Worm (Caenorhabditis elegans) whole organism, L4 larva: ENCODE results near the gene F23H12.7.

Experiments used
- arid-1 ChIP-seq: fragments of 200-800 bp; sonication (Bioruptor generic); conservative IDR thresholded peaks from 2 replicates; pipeline ENCODE4 v1.3.6; 2022; ENCODE audit warnings: missing genetic modification reagents, missing genetic modification characterization, missing compliant biosample characterization
- ceh-28 ChIP-seq: fragments of 150-350 bp; optimal IDR thresholded peaks from 2 replicates; lab custom pipeline; 2014; ENCODE audit warnings: missing biosample characterization, missing genetic modification reagents, missing genetic modification characterization
- dmd-8 ChIP-seq: fragments of 200-800 bp; sonication (Bioruptor generic); IDR thresholded peaks from 2 replicates; pipeline ENCODE4 v1.3.6; 2022; ENCODE audit warnings: missing genetic modification characterization, missing compliant biosample characterization
- lin-13 ChIP-seq: fragments of 150-350 bp; optimal IDR thresholded peaks from 2 replicates; lab custom pipeline; 2014; ENCODE audit warnings: missing biosample characterization, missing genetic modification reagents, missing genetic modification characterization
- madf-9 ChIP-seq: fragments of 200-800 bp; sonication (Bioruptor generic); conservative IDR thresholded peaks from 2 replicates; pipeline ENCODE4 v1.3.6; 2022; ENCODE audit warnings: missing genetic modification reagents, missing genetic modification characterization, missing compliant biosample characterization
- nhr-111 ChIP-seq: fragments of 200-800 bp; sonication (Bioruptor generic); optimal IDR thresholded peaks from 2 replicates; lab custom pipeline; 2018; ENCODE audit warnings: mild to moderate bottlenecking, missing genetic modification characterization, missing compliant biosample characterization
- nhr-25 ChIP-seq: sonication (generic microtip); optimal IDR thresholded peaks from 2 replicates; lab custom pipeline; 2017; ENCODE audit warnings: missing genetic modification characterization, mild to moderate bottlenecking, missing compliant biosample characterization, antibody characterized with exemption, moderate library complexity, borderline replicate concordance; ENCODE audit not compliant: insufficient read depth
- nhr-48 ChIP-seq: sonication (generic microtip); optimal IDR thresholded peaks from 2 replicates; lab custom pipeline; 2016; ENCODE audit warnings: mild to moderate bottlenecking, missing genetic modification characterization, missing compliant biosample characterization
- pha-4 ChIP-seq, 2 experiments: fragments of 150-350 bp in 1 of 2; fragments of 200-800 bp in 1 of 2; sonication (Bioruptor generic) in 1 of 2; IDR thresholded peaks in 1 of 2; optimal IDR thresholded peaks in 1 of 2; 2 replicates each; pipeline versions ENCODE4 v1.3.6 to Lab custom; 2014 to 2022; ENCODE audit warnings: missing genetic modification characterization in 2 of 2, missing genetic modification reagents in 2 of 2, missing biosample characterization in 1 of 2, missing compliant biosample characterization in 1 of 2
- snpc-4 ChIP-seq: fragments of 150-350 bp; optimal IDR thresholded peaks from 2 replicates; lab custom pipeline; 2014; ENCODE audit warnings: missing biosample characterization, missing genetic modification characterization

- no peak for TF ChIP-seq lin-13 (GFP tag; lab: Kevin White, UChicago)
- TF ChIP-seq madf-9 (GFP tag; lab: Robert Waterston, UW): no peak
- TF ChIP-seq arid-1 (GFP tag; lab: Robert Waterston, UW): no peak
- no peak for TF ChIP-seq dmd-8 (GFP tag; lab: Robert Waterston, UW)
- no peak for TF ChIP-seq ceh-28 (tag; lab: Kevin White, UChicago)
- TF ChIP-seq snpc-4 (tag; lab: Kevin White, UChicago): no peak
- TF ChIP-seq nhr-25 (tag; lab: Kevin White, UChicago): no peak
- TF ChIP-seq pha-4 (GFP tag; IDR thresholded peaks at IDR 0.05; lab: Robert Waterston, UW): no peak
- no peak for TF ChIP-seq pha-4 (tag; optimal IDR thresholded peaks at IDR 0.05; lab: Kevin White, UChicago)
- no peak for TF ChIP-seq nhr-111 (GFP tag; lab: Kevin White, UChicago)
- TF ChIP-seq nhr-48: no peak
Observed at ce11 chrV:12329173-12329572, 42.3 kb upstream of the F23H12.7 start.
